Fruit fly (Drosophila melanogaster): ENCODE measurements around the gene Pak.

- no peak for TF ChIP-seq Sin3A (optimal IDR thresholded peaks at IDR 0.05)
- no peak for TF ChIP-seq ttk (optimal IDR thresholded peaks at IDR 0.05)
These were observed 20.9 kb upstream of the Pak start, which contains the start of gene Osi18 for dm6 chr3R:6329774-6330298.

Data from Kc167 (cell line).